Fruit fly (Drosophila melanogaster) whole organism: ENCODE results near the gene CG46310.

Experiments used
- CG8478 ChIP-seq: fragments of >200 bp; optimal IDR thresholded peaks from 2 replicates; lab custom pipeline; 2018; ENCODE audit warnings: inconsistent platforms
- EcR ChIP-seq, 2 experiments: fragments of >200 bp; optimal IDR thresholded peaks; 2 replicates each; lab custom pipeline; 2017; ENCODE audit warnings: missing biosample characterization in 2 of 2, missing genetic modification characterization in 2 of 2, missing genetic modification reagents in 2 of 2
- pan ChIP-seq: fragments of >200 bp; optimal IDR thresholded peaks from 2 replicates; lab custom pipeline; 2017
- psq ChIP-seq: fragments of >200 bp; optimal IDR thresholded peaks from 2 replicates; lab custom pipeline; 2017
- usp ChIP-seq: fragments of >200 bp; optimal IDR thresholded peaks from 2 replicates; lab custom pipeline; 2017; ENCODE audit warnings: missing biosample characterization, missing genetic modification characterization, mixed read lengths

DNA sequence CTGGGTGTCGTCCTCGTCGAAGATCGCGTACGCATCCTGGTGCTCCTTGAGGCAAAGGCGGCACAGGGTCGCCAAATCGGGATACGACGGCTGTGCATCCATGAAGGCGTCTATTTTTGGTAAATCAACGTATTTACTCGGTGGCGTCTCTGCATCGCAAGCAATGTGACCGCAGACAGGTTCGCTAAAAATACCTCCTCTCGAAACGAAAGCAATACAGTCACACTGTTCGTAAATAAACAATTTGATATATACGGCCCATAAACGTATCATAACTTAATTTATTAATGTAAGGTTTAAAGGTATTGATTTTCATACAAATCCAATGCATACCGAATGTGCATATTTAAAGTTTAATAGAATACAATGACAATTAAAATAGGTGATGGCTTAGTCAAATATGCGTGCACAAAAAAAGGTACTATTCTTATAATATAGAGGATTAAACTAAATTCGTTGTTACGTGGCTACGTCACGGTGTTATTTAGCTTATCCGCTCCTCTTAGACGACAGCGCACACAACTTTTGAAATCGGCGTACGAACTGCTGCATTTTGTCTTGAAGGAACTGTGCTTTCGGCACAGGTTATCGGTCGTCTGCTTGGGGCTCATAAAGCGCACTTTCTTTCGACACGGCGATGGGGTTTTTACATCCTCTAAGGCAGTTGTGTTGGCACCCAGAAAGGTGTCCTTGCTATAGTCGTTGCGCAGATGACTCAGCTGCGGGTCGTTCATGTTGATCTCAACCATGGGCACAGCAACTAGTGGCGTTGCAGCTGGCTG lies 47.2 kb upstream of the CG46310 start, which contains the start of gene CG31365:
- TF ChIP-seq psq (lab: Kevin White, UChicago) = no peak
- TF ChIP-seq pan (lab: Kevin White, UChicago) = no peak
- no peak for TF ChIP-seq CG8478 (lab: Kevin White, UChicago)
- no peak for TF ChIP-seq usp (GFP tag; lab: Kevin White, UChicago)
- TF ChIP-seq EcR (GFP tag; optimal IDR thresholded peaks at IDR 0.05; lab: Kevin White, UChicago) = no peak
